Fruit fly (Drosophila melanogaster) whole organism, embryonic: Measurements from ENCODE around the gene CG2187.

ENCODE experiments used
- BEAF-32 ChIP-seq: fragments of 200-800 bp; sonication (Bioruptor generic); optimal IDR thresholded peaks from 3 replicates; lab custom pipeline; 2017; ENCODE audit warnings: missing biosample characterization, missing genetic modification characterization, mild to moderate bottlenecking, moderate library complexity, missing genetic modification reagents
- CG13894 ChIP-seq: fragments of 200-800 bp; sonication (Bioruptor generic); optimal IDR thresholded peaks from 3 replicates; lab custom pipeline; 2018; ENCODE audit warnings: missing biosample characterization, mild to moderate bottlenecking, missing genetic modification characterization, moderate library complexity
- CG14710 ChIP-seq: fragments of 200-800 bp; sonication (Bioruptor generic); optimal IDR thresholded peaks from 3 replicates; lab custom pipeline; 2019; ENCODE audit warnings: missing biosample characterization, mild to moderate bottlenecking, missing genetic modification characterization, moderate library complexity
- CG16813 ChIP-seq: fragments of 200-800 bp; sonication (Bioruptor generic); IDR thresholded peaks from 3 replicates; pipeline ENCODE4 v1.3.6; 2022; ENCODE audit warnings: missing biosample characterization, missing genetic modification characterization; ENCODE audit not compliant: partially characterized antibody
- CG16863 ChIP-seq: fragments of 200-800 bp; sonication (Bioruptor generic); optimal IDR thresholded peaks from 3 replicates; lab custom pipeline; 2016; ENCODE audit warnings: missing biosample characterization, missing genetic modification characterization
- CG4424 ChIP-seq: fragments of 200-800 bp; sonication (Bioruptor generic); optimal IDR thresholded peaks from 3 replicates; lab custom pipeline; 2016; ENCODE audit warnings: missing biosample characterization, missing genetic modification characterization
- CG4707 ChIP-seq: fragments of 200-800 bp; sonication (Bioruptor generic); optimal IDR thresholded peaks from 2 replicates; lab custom pipeline; 2018; ENCODE audit warnings: missing biosample characterization, mild to moderate bottlenecking, missing genetic modification characterization, moderate library complexity
- CG6791 ChIP-seq: fragments of 200-800 bp; sonication (Bioruptor generic); IDR thresholded peaks from 3 replicates; pipeline ENCODE4 v1.3.6; 2022; ENCODE audit warnings: missing biosample characterization, missing genetic modification characterization; ENCODE audit not compliant: partially characterized antibody
- D19A ChIP-seq: fragments of 200-800 bp; optimal IDR thresholded peaks from 3 replicates; lab custom pipeline; 2019; ENCODE audit warnings: missing biosample characterization, mild to moderate bottlenecking, missing genetic modification characterization, moderate library complexity
- Drgx ChIP-seq: fragments of 200-800 bp; sonication (Bioruptor generic); IDR thresholded peaks from 2 replicates; pipeline ENCODE4 v1.3.6; 2022; ENCODE audit warnings: missing biosample characterization, missing genetic modification characterization
- Fer1 ChIP-seq: fragments of 200-800 bp; sonication (Bioruptor generic); optimal IDR thresholded peaks from 2 replicates; lab custom pipeline; 2017; ENCODE audit warnings: missing biosample characterization, mild to moderate bottlenecking, missing genetic modification characterization
- Hand ChIP-seq: fragments of 200-800 bp; sonication (Bioruptor generic); optimal IDR thresholded peaks from 2 replicates; lab custom pipeline; 2017; ENCODE audit warnings: mild to moderate bottlenecking, missing biosample characterization, missing genetic modification reagents, missing genetic modification characterization
- HmgD ChIP-seq: fragments of 200-800 bp; sonication (Bioruptor generic); optimal IDR thresholded peaks from 3 replicates; lab custom pipeline; 2016; ENCODE audit warnings: missing biosample characterization, missing genetic modification characterization
- Hmx ChIP-seq: fragments of 200-800 bp; sonication (Bioruptor generic); optimal IDR thresholded peaks from 2 replicates; lab custom pipeline; 2016; ENCODE audit warnings: missing biosample characterization, missing genetic modification characterization
- Hr39 ChIP-seq: fragments of >200 bp; optimal IDR thresholded peaks from 2 replicates; lab custom pipeline; 2017
- Hsf ChIP-seq: fragments of 200-800 bp; sonication (Bioruptor generic); optimal IDR thresholded peaks from 3 replicates; lab custom pipeline; 2016; ENCODE audit warnings: missing biosample characterization, missing genetic modification characterization
- Max ChIP-seq: fragments of 200-800 bp; sonication (Bioruptor generic); optimal IDR thresholded peaks from 2 replicates; lab custom pipeline; 2016; ENCODE audit warnings: missing biosample characterization, mild to moderate bottlenecking, missing genetic modification characterization
- Myb ChIP-seq: fragments of 200-800 bp; sonication (Bioruptor generic); optimal IDR thresholded peaks from 2 replicates; lab custom pipeline; 2016; ENCODE audit warnings: missing biosample characterization, missing genetic modification characterization
- NC2β ChIP-seq: fragments of 200-800 bp; sonication (Bioruptor generic); optimal IDR thresholded peaks from 2 replicates; lab custom pipeline; 2016; ENCODE audit warnings: missing biosample characterization, missing genetic modification characterization
- Nf-YA ChIP-seq: fragments of 200-800 bp; sonication (Bioruptor generic); IDR thresholded peaks from 2 replicates; pipeline ENCODE4 v1.3.6; 2022; ENCODE audit warnings: missing biosample characterization, missing genetic modification characterization
- Pdp1 ChIP-seq, 2 experiments: fragments of 200-800 bp; sonication (Bioruptor generic); optimal IDR thresholded peaks; 3 replicates each; lab custom pipeline; 2016; ENCODE audit warnings: missing biosample characterization in 2 of 2, missing genetic modification characterization in 2 of 2, mild to moderate bottlenecking in 1 of 2, moderate library complexity in 1 of 2
- Xbp1 ChIP-seq: fragments of 200-800 bp; sonication (Bioruptor generic); optimal IDR thresholded peaks from 3 replicates; lab custom pipeline; 2016; ENCODE audit warnings: missing biosample characterization, mild to moderate bottlenecking, missing genetic modification characterization
- amos ChIP-seq: fragments of 200-800 bp; sonication (Bioruptor generic); IDR thresholded peaks from 2 replicates; pipeline ENCODE4 v1.3.6; 2022; ENCODE audit warnings: missing biosample characterization, missing genetic modification characterization; ENCODE audit not compliant: partially characterized antibody
- ato ChIP-seq: fragments of 200-800 bp; sonication (Bioruptor generic); IDR thresholded peaks from 2 replicates; pipeline ENCODE4 v1.3.6; 2022; ENCODE audit warnings: missing biosample characterization, missing genetic modification characterization; ENCODE audit not compliant: partially characterized antibody
- bowl ChIP-seq: fragments of 200-800 bp; sonication (Bioruptor generic); IDR thresholded peaks from 2 replicates; pipeline ENCODE4 v1.3.6; 2022; ENCODE audit warnings: missing biosample characterization, missing genetic modification characterization
- bsh ChIP-seq, 2 experiments: fragments of 200-800 bp; sonication (Bioruptor generic); optimal IDR thresholded peaks; 2 replicates each; lab custom pipeline; 2017 to 2018; ENCODE audit warnings: mild to moderate bottlenecking in 2 of 2, missing biosample characterization in 2 of 2, missing genetic modification characterization in 2 of 2, moderate library complexity in 1 of 2
- en ChIP-seq: fragments of 200-800 bp; sonication (Bioruptor generic); optimal IDR thresholded peaks from 2 replicates; lab custom pipeline; 2016; ENCODE audit warnings: missing biosample characterization, missing genetic modification characterization
- her ChIP-seq: fragments of 200-800 bp; sonication (Bioruptor generic); optimal IDR thresholded peaks from 2 replicates; lab custom pipeline; 2016; ENCODE audit warnings: missing biosample characterization, missing genetic modification characterization
- kah ChIP-seq: fragments of 200-800 bp; sonication (Bioruptor generic); optimal IDR thresholded peaks from 2 replicates; lab custom pipeline; 2018; ENCODE audit warnings: missing biosample characterization, mild to moderate bottlenecking, missing genetic modification characterization
- nmo ChIP-seq: fragments of 200-800 bp; sonication (Bioruptor generic); optimal IDR thresholded peaks from 2 replicates; lab custom pipeline; 2018; ENCODE audit warnings: missing biosample characterization, mild to moderate bottlenecking, missing genetic modification characterization, moderate library complexity
- onecut ChIP-seq: fragments of 200-800 bp; sonication (Bioruptor generic); IDR thresholded peaks from 2 replicates; pipeline ENCODE4 v1.3.6; 2022; ENCODE audit warnings: missing biosample characterization, missing genetic modification characterization
- pb ChIP-seq: fragments of 200-800 bp; sonication (Bioruptor generic); optimal IDR thresholded peaks from 3 replicates; lab custom pipeline; 2016; ENCODE audit warnings: missing biosample characterization, missing genetic modification characterization
- rib ChIP-seq: fragments of 200-800 bp; sonication (Bioruptor generic); IDR thresholded peaks from 2 replicates; pipeline ENCODE4 v1.3.6; 2022; ENCODE audit warnings: missing biosample characterization, missing genetic modification characterization

Gene CG2187

dm6 chr3R:31771790-31772576 lies 13.5 kb upstream of the CG2187 start, which contains the start of the genes betaGlu and sip3 (continued):
- TF ChIP-seq Myb (peak; percentile 20), Max (GFP tag; lab: Kevin White, UChicago) (peak; percentile 35), pb (GFP tag; lab: Kevin White, UChicago) (no peak), Hr39 (lab: Kevin White, UChicago) (no peak), CG13894 (tag; lab: Kevin White, UChicago) (no peak)
- TF ChIP-seq, all 482 proteins: peak for 113

dm6 chr3R:31768198-31768597 lies 9.8 kb upstream of the CG2187 start:
- 0 out of 3 replicates have a peak, but pooled peaks have one; percentile 42 for TF ChIP-seq CG6791
- no peak for TF ChIP-seq D19A (tag; lab: Kevin White, UChicago)
- no peak for TF ChIP-seq NC2β (GFP tag; lab: Kevin White, UChicago)
- no peak for TF ChIP-seq Hand (GFP tag; lab: Kevin White, UChicago)
- peak; percentile 86 for TF ChIP-seq Drgx (GFP tag; lab: Robert Waterston, UW)
- no peak for TF ChIP-seq CG14710 (tag; lab: Kevin White, UChicago)
- TF ChIP-seq bsh (GFP tag; optimal IDR thresholded peaks at IDR 0.05; lab: Kevin White, UChicago) = peak in 1 of 2 experiments; percentile 46
- TF ChIP-seq HmgD (GFP tag; lab: Kevin White, UChicago) = no peak
- TF ChIP-seq Xbp1 = no peak
- TF ChIP-seq, all 482 proteins: peak for 3

- TF ChIP-seq bsh (GFP tag; optimal IDR thresholded peaks at IDR 0.05; lab: Kevin White, UChicago) (peak in 1 of 2 experiments; percentile 24), Hsf (GFP tag; lab: Kevin White, UChicago) (no peak), Pdp1 (GFP tag; optimal IDR thresholded peaks at IDR 0.05; lab: Kevin White, UChicago) (peak in 1 of 2 experiments; percentile 4), bowl (GFP tag; lab: Robert Waterston, UW) (no peak), en (no peak)
- TF ChIP-seq, all 482 proteins: peak for 2
These were observed 9.1 kb upstream of the CG2187 start for dm6 chr3R:31767528-31767927.

dm6 chr3R:31765145-31765544 lies 6.7 kb upstream of the CG2187 start:
- no peak for TF ChIP-seq CG16863 (GFP tag; lab: Kevin White, UChicago)
- no peak for TF ChIP-seq Fer1
- no peak for TF ChIP-seq nmo (GFP tag; lab: Kevin White, UChicago)
- no peak for TF ChIP-seq Nf-YA (GFP tag; lab: Robert Waterston, UW)
- TF ChIP-seq onecut (GFP tag; lab: Robert Waterston, UW) = no peak
- no peak for TF ChIP-seq amos
- no peak for TF ChIP-seq kah (GFP tag; lab: Kevin White, UChicago)
- no peak for TF ChIP-seq ato (GFP tag; lab: Robert Waterston, UW)
- TF ChIP-seq CG4424 = no peak
- TF ChIP-seq CG4707 (GFP tag; lab: Kevin White, UChicago) = no peak
- TF ChIP-seq BEAF-32 (GFP tag; lab: Kevin White, UChicago) = no peak
- no peak for TF ChIP-seq Hmx
- no peak for TF ChIP-seq her (GFP tag; lab: Kevin White, UChicago)
- no peak for TF ChIP-seq rib
- TF ChIP-seq CG16813 (GFP tag; lab: Robert Waterston, UW) = no peak
